Fruit fly (Drosophila melanogaster): ENCODE results near the gene naz.

The naz gene

DNA sequence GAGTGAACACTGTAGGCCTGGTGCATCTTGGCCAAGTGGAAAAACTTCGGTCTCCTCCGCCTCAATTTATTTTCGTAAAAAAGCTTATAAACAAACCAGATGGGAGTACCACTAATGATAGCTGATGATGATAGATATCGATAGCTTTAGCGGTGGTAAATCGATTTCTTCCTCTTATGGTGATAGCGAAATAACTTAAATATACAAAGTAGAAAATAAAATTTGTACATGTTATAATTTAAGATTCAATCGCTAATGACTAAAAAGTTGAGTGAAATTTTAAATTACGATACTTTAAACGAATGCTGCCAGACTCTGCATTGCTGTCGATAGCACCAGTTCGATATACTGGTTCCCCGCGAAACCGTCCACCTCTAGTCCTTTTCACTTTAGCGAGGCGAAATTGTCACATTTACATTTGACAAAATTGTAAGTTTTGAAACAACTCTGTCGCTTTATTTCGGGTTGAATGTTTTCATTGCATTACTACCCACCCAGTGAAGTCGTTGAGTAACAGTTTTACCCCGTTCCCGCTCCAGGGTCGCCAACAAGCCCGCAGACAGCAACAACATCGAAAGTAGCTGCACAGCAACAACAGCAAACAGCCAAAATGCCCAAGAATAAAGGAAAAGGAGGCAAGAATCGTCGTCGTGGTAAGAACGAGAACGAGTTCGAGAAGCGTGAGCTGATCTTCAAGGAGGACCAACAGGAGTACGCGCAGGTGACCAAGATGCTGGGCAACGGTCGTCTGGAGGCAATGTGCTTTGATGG is 54.2 kb downstream of the naz start, which contains the start of the genes Vps39 and eIF1A (continued):
- TF ChIP-seq CG4404 (GFP tag; IDR thresholded peaks at IDR 0.05): no peak; the same call in 1 of the 2 replicates
- peak; percentile 64 for TF ChIP-seq pho (GFP tag; optimal IDR thresholded peaks at IDR 0.05)
- TF ChIP-seq D (optimal IDR thresholded peaks at IDR 0.05): peak; percentile 72
- TF ChIP-seq D (GFP tag; optimal IDR thresholded peaks at IDR 0.05): no peak
- no peak for TF ChIP-seq H2.0 (GFP tag; IDR thresholded peaks at IDR 0.05)
- TF ChIP-seq cg (GFP tag; optimal IDR thresholded peaks at IDR 0.05): no peak
- peak; percentile 44 for TF ChIP-seq Chrac-16 (GFP tag; optimal IDR thresholded peaks at IDR 0.05)
- TF ChIP-seq al (GFP tag; IDR thresholded peaks at IDR 0.05): peak; percentile 31; the same call in 1 of the 2 replicates
- TF ChIP-seq CG8359 (GFP tag; optimal IDR thresholded peaks at IDR 0.05; ENCODE audit: borderline replicate concordance): no peak
- TF ChIP-seq kay (GFP tag; optimal IDR thresholded peaks at IDR 0.05): peak; percentile 1
- no peak for TF ChIP-seq pfk (GFP tag; optimal IDR thresholded peaks at IDR 0.05)
- TF ChIP-seq stwl (tag; optimal IDR thresholded peaks at IDR 0.05): peak; percentile 60
- TF ChIP-seq CG17385 (GFP tag; optimal IDR thresholded peaks at IDR 0.05): no peak
- TF ChIP-seq CG8478 (optimal IDR thresholded peaks at IDR 0.05): no peak
- peak; percentile 68 for TF ChIP-seq CG9932 (GFP tag; IDR thresholded peaks at IDR 0.05)
- TF ChIP-seq CG16813 (GFP tag; IDR thresholded peaks at IDR 0.05; ENCODE audit: partially characterized antibody): peak; percentile 91
- no peak for TF ChIP-seq HmgD (GFP tag; optimal IDR thresholded peaks at IDR 0.05)
- TF ChIP-seq Spps (tag; optimal IDR thresholded peaks at IDR 0.05): peak; percentile 31
- peak; percentile 19 for TF ChIP-seq CG7786 (GFP tag; optimal IDR thresholded peaks at IDR 0.05)
- peak; percentile 29 for TF ChIP-seq ind (GFP tag; optimal IDR thresholded peaks at IDR 0.05)
- TF ChIP-seq tio (GFP tag; optimal IDR thresholded peaks at IDR 0.05): no peak
- TF ChIP-seq Dad (GFP tag; optimal IDR thresholded peaks at IDR 0.05): peak; percentile 12
- TF ChIP-seq CG3726 (GFP tag; IDR thresholded peaks at IDR 0.05): no peak
- TF ChIP-seq Oaz (GFP tag; IDR thresholded peaks at IDR 0.05): no peak
- no peak for TF ChIP-seq CG15269 (tag; optimal IDR thresholded peaks at IDR 0.05)
- no peak for TF ChIP-seq Usf (GFP tag; optimal IDR thresholded peaks at IDR 0.05)
- no peak for TF ChIP-seq CG10431 (GFP tag; optimal IDR thresholded peaks at IDR 0.05)
- TF ChIP-seq CG9797 (GFP tag; optimal IDR thresholded peaks at IDR 0.05): peak; percentile 19
- TF ChIP-seq TFAM (GFP tag; optimal IDR thresholded peaks at IDR 0.05): no peak
- no peak for TF ChIP-seq yki (optimal IDR thresholded peaks at IDR 0.05)
- TF ChIP-seq sisA (GFP tag; IDR thresholded peaks at IDR 0.05): no peak; the same call in 1 of the 2 replicates
- TF ChIP-seq HLH54F (GFP tag; optimal IDR thresholded peaks at IDR 0.05): peak; percentile 43
- no peak for TF ChIP-seq CG15073 (GFP tag; optimal IDR thresholded peaks at IDR 0.05)
- peak; percentile 62 for TF ChIP-seq CG8290 (GFP tag; optimal IDR thresholded peaks at IDR 0.05)
- no peak for TF ChIP-seq CG8290 (tag; optimal IDR thresholded peaks at IDR 0.05)
- no peak for TF ChIP-seq CG13296 (GFP tag; optimal IDR thresholded peaks at IDR 0.05)
- TF ChIP-seq CG12071 (GFP tag; optimal IDR thresholded peaks at IDR 0.05): no peak
- TF ChIP-seq crc (GFP tag; optimal IDR thresholded peaks at IDR 0.05): no peak
- no peak for TF ChIP-seq CG3065 (GFP tag; optimal IDR thresholded peaks at IDR 0.05)
- TF ChIP-seq luna (GFP tag; optimal IDR thresholded peaks at IDR 0.05): no peak
- TF ChIP-seq CG10543 (GFP tag; optimal IDR thresholded peaks at IDR 0.05): peak; percentile 15
- peak; percentile 95 for TF ChIP-seq trem (tag; optimal IDR thresholded peaks at IDR 0.05)
- peak; percentile 25 for TF ChIP-seq slou (GFP tag; optimal IDR thresholded peaks at IDR 0.05)
- peak; percentile 2 for TF ChIP-seq CG3838 (GFP tag; optimal IDR thresholded peaks at IDR 0.05)
- TF ChIP-seq bsh (GFP tag; optimal IDR thresholded peaks at IDR 0.05): peak in 1 of 2 experiments; percentile 6
- no peak for TF ChIP-seq CG15011 (GFP tag; optimal IDR thresholded peaks at IDR 0.05)
- no peak for TF ChIP-seq croc (GFP tag; conservative IDR thresholded peaks at IDR 0.05)
- TF ChIP-seq CG4617 (GFP tag; optimal IDR thresholded peaks at IDR 0.05; ENCODE audit: borderline replicate concordance): peak; percentile 65
- no peak for TF ChIP-seq CG14050 (GFP tag; IDR thresholded peaks at IDR 0.05)
- TF ChIP-seq ato (GFP tag; IDR thresholded peaks at IDR 0.05; ENCODE audit: partially characterized antibody): no peak; the same call in none of the 2 replicates
- TF ChIP-seq ewg (GFP tag; optimal IDR thresholded peaks at IDR 0.05): peak; percentile 26

All from whole organism, embryonic.